Worm (Caenorhabditis elegans): ENCODE results near the gene C07A9.5.
A peak's percentile ranks its signal among the peaks of the same experiment; 100 is the strongest.
"Not testable (repeated sequence)": the region's sequence is repeated elsewhere in the genome, so short reads cannot be mapped to it uniquely, and the experiment has no call there.

C07A9.5 gene

DNA sequence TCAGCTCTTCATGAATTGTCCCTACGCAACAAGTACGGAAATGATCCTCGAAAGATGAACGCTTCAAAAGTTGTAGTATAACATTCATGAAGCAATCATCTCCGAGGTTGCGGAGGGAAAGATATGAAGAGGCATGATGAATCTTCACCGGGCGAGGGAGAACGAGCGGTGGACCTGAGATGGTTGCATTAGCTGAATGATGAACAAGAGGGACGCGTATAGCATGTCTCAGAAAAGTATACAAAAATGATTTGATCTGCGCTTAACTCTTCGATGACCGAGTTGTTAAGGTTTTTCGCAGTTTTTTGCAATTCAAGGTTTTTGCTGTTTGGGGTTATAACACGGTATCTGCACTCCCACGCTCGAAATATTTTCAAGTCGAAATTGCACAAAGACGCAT is 3.3 kb upstream of the C07A9.5 start, which contains the start of gene C07A9.10:
Gene C07A9.10 (minus strand): TSS at position 101 of the 400 bp plus-strand sequence.
- no peak for TF ChIP-seq him-1 (tag; optimal IDR thresholded peaks at IDR 0.05)

ce11 chrIII:9681206-9681605 is 1.4 kb downstream of the C07A9.5 start, which contains the start of gene C07A9.13:
C07A9.13 (minus strand) TSS chrIII:9681306.
- TF ChIP-seq W03F9.2, him-1, dao-5 (tag; optimal IDR thresholded peaks at IDR 0.05): not testable (repeated sequence)

ce11 chrIII:9678819-9679218 is 3.8 kb downstream of the C07A9.5 start, which contains the start of gene ugt-60:
ugt-60 (minus strand) TSS chrIII:9679051.
- no peak for TF ChIP-seq W03F9.2 (tag; optimal IDR thresholded peaks at IDR 0.05)
- TF ChIP-seq him-1 (tag; optimal IDR thresholded peaks at IDR 0.05): no peak
- TF ChIP-seq dao-5 (tag; optimal IDR thresholded peaks at IDR 0.05): no peak

- no peak for TF ChIP-seq dao-5 (tag; optimal IDR thresholded peaks at IDR 0.05)
Measured at ce11 chrIII:9669546-9669945, 13.1 kb downstream of the C07A9.5 start.

ce11 chrIII:9667591-9668265 is 14.9 kb downstream of the C07A9.5 start, which contains the start of gene C07A9.9:
C07A9.9 (minus strand) TSS chrIII:9667641.
- no peak for TF ChIP-seq dao-5 (tag; optimal IDR thresholded peaks at IDR 0.05)
- peak; percentile 91 for TF ChIP-seq him-1 (tag; optimal IDR thresholded peaks at IDR 0.05)

DNA sequence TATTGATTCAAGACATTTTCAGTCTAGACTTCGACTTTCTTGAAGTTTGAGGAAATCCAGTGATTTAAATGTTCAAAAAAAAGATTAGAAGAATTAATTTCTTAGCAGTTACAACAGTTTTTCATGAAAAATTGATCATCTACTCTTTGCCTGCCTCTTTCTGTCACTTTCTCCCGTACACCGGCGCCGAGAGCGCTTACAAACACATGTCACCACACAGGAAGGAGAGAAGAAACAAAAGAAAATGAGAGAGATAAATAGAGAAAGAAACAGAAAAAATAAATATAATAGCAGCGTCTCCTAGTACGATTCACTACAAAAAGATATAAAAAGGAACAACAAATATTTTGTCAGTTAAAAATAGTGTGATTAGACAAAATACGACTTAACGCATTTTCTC is 16.0 kb downstream of the C07A9.5 start:
- no peak for TF ChIP-seq him-1 (tag; optimal IDR thresholded peaks at IDR 0.05)
- no peak for TF ChIP-seq W03F9.2 (tag; optimal IDR thresholded peaks at IDR 0.05)
- no peak for TF ChIP-seq dao-5 (tag; optimal IDR thresholded peaks at IDR 0.05)

DNA sequence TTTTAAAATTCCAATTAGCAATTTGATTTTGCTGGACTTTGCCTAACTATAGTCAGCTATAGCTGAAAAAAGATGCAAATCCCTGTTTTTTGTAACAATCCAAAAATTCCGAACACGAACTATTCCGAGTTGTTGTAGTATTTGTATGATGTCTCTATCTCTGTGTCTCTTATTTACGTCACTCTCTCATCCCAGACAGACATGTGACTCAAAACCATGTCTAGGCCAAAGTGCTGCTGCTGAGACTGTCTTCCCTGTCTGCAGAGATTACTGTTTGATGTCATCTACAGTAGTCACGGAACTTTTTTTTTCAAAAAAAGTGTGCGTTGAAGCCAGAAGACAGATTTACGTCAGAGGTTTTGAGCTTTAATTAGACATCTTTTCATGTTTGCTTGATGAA is 16.4 kb downstream of the C07A9.5 start:
- TF ChIP-seq W03F9.2 (tag; optimal IDR thresholded peaks at IDR 0.05) (no peak), dao-5 (tag; optimal IDR thresholded peaks at IDR 0.05) (no peak), him-1 (tag; optimal IDR thresholded peaks at IDR 0.05) (no peak)

ce11 chrIII:9665490-9666179 is 17.0 kb downstream of the C07A9.5 start:
- no peak for TF ChIP-seq him-1 (tag; optimal IDR thresholded peaks at IDR 0.05)
- TF ChIP-seq W03F9.2 (tag; optimal IDR thresholded peaks at IDR 0.05): no peak
- TF ChIP-seq dao-5 (tag; optimal IDR thresholded peaks at IDR 0.05): no peak

DNA sequence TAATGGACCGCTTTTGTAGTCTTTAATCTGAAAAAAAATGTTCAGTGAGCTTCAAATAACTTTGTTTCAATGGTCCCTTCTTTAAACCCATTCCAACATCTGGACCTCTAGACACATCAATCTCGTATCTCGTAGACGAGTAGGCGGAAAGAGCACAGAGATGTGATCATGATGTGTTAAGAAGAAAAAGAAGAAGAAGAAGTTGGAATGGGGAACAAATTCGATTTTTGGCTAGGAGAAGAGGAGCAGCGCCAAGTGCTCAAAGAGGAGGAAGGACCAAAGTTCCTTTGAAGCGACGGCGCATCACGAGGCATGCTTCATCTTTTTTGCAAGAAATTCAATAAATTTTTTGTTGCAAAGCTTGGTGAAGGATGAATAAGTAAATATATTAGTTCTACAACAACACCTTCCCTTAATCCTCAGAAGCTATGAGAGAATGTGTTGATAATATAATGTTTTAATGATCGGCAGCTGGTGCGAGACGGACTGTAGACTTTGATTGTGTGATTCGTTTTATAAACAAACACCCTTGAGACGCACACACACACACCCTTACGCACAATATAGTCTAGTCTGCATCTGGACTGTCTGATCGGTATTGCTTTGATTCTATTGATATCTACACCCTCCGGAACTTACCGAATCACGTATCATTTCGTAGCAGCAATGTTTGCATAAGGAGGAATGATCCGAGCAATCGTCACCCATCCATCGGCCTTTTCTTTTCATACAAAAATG is 18.0 kb downstream of the C07A9.5 start:
- TF ChIP-seq him-1 (tag; optimal IDR thresholded peaks at IDR 0.05) (peak; percentile 21), W03F9.2 (tag; optimal IDR thresholded peaks at IDR 0.05) (no peak), dao-5 (tag; optimal IDR thresholded peaks at IDR 0.05) (no peak)

DNA sequence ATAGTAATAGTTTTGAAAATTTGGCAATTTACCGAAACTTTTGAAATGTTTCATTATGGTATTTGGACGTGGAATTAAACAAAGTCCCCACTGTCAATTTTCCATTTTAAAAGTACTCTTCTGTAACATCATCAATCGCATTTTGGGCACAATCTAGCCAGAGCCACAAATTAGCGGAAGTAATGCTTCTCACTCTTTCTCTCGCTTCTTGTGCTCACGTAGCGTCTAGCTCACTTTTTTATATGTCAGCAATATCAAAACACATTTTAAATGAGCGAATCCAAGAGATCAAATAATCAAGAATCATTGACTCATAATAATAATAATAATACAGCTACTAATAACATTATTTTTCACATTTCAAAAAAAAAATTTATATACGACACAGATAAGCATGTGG is 18.7 kb downstream of the C07A9.5 start:
- TF ChIP-seq dao-5 (tag; optimal IDR thresholded peaks at IDR 0.05) (no peak), him-1 (tag; optimal IDR thresholded peaks at IDR 0.05) (no peak), W03F9.2 (tag; optimal IDR thresholded peaks at IDR 0.05) (no peak)

DNA sequence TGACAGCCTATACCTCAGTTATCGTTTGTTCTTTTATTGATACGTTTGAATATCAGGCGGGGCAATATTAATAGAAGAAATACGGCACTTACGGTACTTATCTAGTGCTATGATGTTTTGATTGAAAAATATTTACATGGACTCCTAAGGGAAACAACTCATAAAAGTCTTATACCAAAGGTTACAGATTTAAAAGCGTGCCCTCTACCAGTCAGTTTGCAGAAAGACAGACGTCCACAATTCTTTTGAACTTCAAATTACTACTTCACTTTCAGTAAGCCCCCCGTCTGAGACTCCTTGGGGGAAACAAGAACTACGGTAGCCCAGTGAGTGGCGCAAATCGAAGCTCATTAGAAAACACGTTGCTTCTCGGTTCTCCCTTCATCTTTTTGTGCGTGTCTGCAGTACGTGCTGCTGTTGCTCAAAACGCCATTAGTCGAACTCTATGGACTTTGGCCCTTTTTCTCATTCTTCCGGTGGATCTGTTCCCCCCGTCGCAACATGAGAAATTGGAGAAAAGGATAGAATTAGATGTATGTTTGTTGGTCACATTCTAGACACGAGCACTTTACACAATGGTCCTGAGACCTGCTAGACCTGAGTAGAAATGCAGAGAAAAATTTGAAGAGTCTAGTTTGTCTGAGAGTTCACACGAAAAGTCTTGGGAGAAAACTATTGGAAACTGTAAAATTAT is 20.2 kb downstream of the C07A9.5 start:
- no peak for TF ChIP-seq dao-5 (tag; optimal IDR thresholded peaks at IDR 0.05)
- no peak for TF ChIP-seq him-1 (tag; optimal IDR thresholded peaks at IDR 0.05)

- TF ChIP-seq him-1 (tag; optimal IDR thresholded peaks at IDR 0.05): no peak
- no peak for TF ChIP-seq dao-5 (tag; optimal IDR thresholded peaks at IDR 0.05)
- no peak for TF ChIP-seq W03F9.2 (tag; optimal IDR thresholded peaks at IDR 0.05)
Measured at ce11 chrIII:9661119-9661518, 21.5 kb downstream of the C07A9.5 start.

- TF ChIP-seq W03F9.2 (tag; optimal IDR thresholded peaks at IDR 0.05) (no peak), dao-5 (tag; optimal IDR thresholded peaks at IDR 0.05) (no peak), him-1 (tag; optimal IDR thresholded peaks at IDR 0.05) (no peak)
Measured at ce11 chrIII:9658569-9658968, 24.1 kb downstream of the C07A9.5 start.

Measured in whole organism, L4/young adult.